Worm (Caenorhabditis elegans) whole organism, young adult: ENCODE results near the gene R04F11.2.

Source experiments
- B0035.1 ChIP-seq: sonication (generic microtip); optimal IDR thresholded peaks from 2 replicates; lab custom pipeline; 2016; ENCODE audit warnings: missing genetic modification characterization, mild to moderate bottlenecking, missing compliant biosample characterization, missing genotype, missing genetic modification reagents
- B0261.1 ChIP-seq: sonication (generic microtip); optimal IDR thresholded peaks from 2 replicates; lab custom pipeline; 2016; ENCODE audit warnings: mild to moderate bottlenecking, missing genetic modification characterization, moderate library complexity, missing compliant biosample characterization
- B0336.3 ChIP-seq: fragments of 200-800 bp; sonication (Bioruptor generic); IDR thresholded peaks from 2 replicates; pipeline ENCODE4 v1.3.6; 2022; ENCODE audit warnings: missing genetic modification characterization, missing compliant biosample characterization
- C17E4.6 ChIP-seq: fragments of 200-800 bp; sonication (Bioruptor generic); IDR thresholded peaks from 2 replicates; pipeline ENCODE4 v1.3.6; 2022; ENCODE audit warnings: missing genetic modification reagents, missing genetic modification characterization, missing compliant biosample characterization
- D2030.7 ChIP-seq: fragments of 200-800 bp; sonication (Bioruptor generic); IDR thresholded peaks from 2 replicates; pipeline ENCODE4 v1.3.6; 2022; ENCODE audit warnings: missing genetic modification reagents, missing genetic modification characterization, missing compliant biosample characterization
- F22D6.2 ChIP-seq: sonication (generic microtip); optimal IDR thresholded peaks from 2 replicates; lab custom pipeline; 2016; ENCODE audit warnings: mild to moderate bottlenecking, missing genetic modification characterization, missing compliant biosample characterization
- F33H1.4 ChIP-seq: fragments of 200-800 bp; sonication (Bioruptor generic); IDR thresholded peaks from 2 replicates; pipeline ENCODE4 v1.3.6; 2022; ENCODE audit warnings: missing genetic modification reagents, missing genetic modification characterization, missing compliant biosample characterization
- F37B4.10 ChIP-seq: fragments of 200-800 bp; sonication (Bioruptor generic); IDR thresholded peaks from 2 replicates; pipeline ENCODE4 v1.3.6; 2022; ENCODE audit warnings: missing genetic modification characterization, missing compliant biosample characterization
- F55B11.4 ChIP-seq: sonication (generic microtip); optimal IDR thresholded peaks from 2 replicates; lab custom pipeline; 2016; ENCODE audit warnings: missing compliant biosample characterization, missing genetic modification characterization, borderline replicate concordance; ENCODE audit not compliant: insufficient read depth
- K11D2.4 ChIP-seq: fragments of 200-800 bp; sonication (Bioruptor generic); IDR thresholded peaks from 2 replicates; pipeline ENCODE4 v1.3.6; 2022; ENCODE audit warnings: missing genetic modification reagents, missing genetic modification characterization, missing compliant biosample characterization
- T26A5.8 ChIP-seq: sonication (generic microtip); optimal IDR thresholded peaks from 2 replicates; lab custom pipeline; 2016; ENCODE audit warnings: missing genetic modification characterization, missing compliant biosample characterization
- Y56A3A.18 ChIP-seq: fragments of 200-800 bp; sonication (Bioruptor generic); IDR thresholded peaks from 2 replicates; pipeline ENCODE4 v1.3.6; 2022; ENCODE audit warnings: missing genetic modification reagents, missing genetic modification characterization, missing compliant biosample characterization
- ZK185.1 ChIP-seq: sonication (generic microtip); optimal IDR thresholded peaks from 2 replicates; lab custom pipeline; 2016; ENCODE audit warnings: mild to moderate bottlenecking, missing genetic modification characterization, missing compliant biosample characterization; ENCODE audit not compliant: poor library complexity, severe bottlenecking
- aptf-2 ChIP-seq: fragments of 200-800 bp; sonication (Bioruptor generic); conservative IDR thresholded peaks from 2 replicates; pipeline ENCODE4 v1.3.6; 2022; ENCODE audit warnings: missing genetic modification reagents, missing genetic modification characterization, missing compliant biosample characterization
- athp-1 ChIP-seq: sonication (generic microtip); optimal IDR thresholded peaks from 2 replicates; lab custom pipeline; 2017; ENCODE audit warnings: mild to moderate bottlenecking, missing genetic modification characterization, missing compliant biosample characterization
- attf-3 ChIP-seq: fragments of 200-800 bp; sonication (Bioruptor generic); conservative IDR thresholded peaks from 2 replicates; pipeline ENCODE4 v1.3.6; 2022; ENCODE audit warnings: missing genetic modification reagents, missing genetic modification characterization, missing compliant biosample characterization
- bed-2 ChIP-seq: fragments of 200-800 bp; sonication (Bioruptor generic); IDR thresholded peaks from 2 replicates; pipeline ENCODE4 v1.3.6; 2022; ENCODE audit warnings: missing genetic modification reagents, missing genetic modification characterization, missing compliant biosample characterization
- cebp-1 ChIP-seq, 2 experiments: fragments of 200-800 bp in 1 of 2; sonication (Bioruptor generic) in 1 of 2; sonication (generic microtip) in 1 of 2; IDR thresholded peaks in 1 of 2; optimal IDR thresholded peaks in 1 of 2; 2 replicates each; pipeline versions ENCODE4 v1.3.6 to Lab custom; 2017 to 2022; ENCODE audit warnings: missing compliant biosample characterization in 2 of 2, missing genetic modification characterization in 2 of 2, mild to moderate bottlenecking in 1 of 2, missing genetic modification reagents in 1 of 2, moderate library complexity in 1 of 2
- ceh-100 ChIP-seq: fragments of 200-800 bp; sonication (Bioruptor generic); IDR thresholded peaks from 2 replicates; pipeline ENCODE4 v1.3.6; 2022; ENCODE audit warnings: missing genetic modification reagents, missing genetic modification characterization, missing compliant biosample characterization
- ceh-27 ChIP-seq: fragments of 200-800 bp; sonication (Bioruptor generic); optimal IDR thresholded peaks from 2 replicates; lab custom pipeline; 2018; ENCODE audit warnings: mild to moderate bottlenecking, missing genetic modification characterization, moderate library complexity, missing compliant biosample characterization
- ceh-58 ChIP-seq: fragments of 200-800 bp; sonication (Bioruptor generic); IDR thresholded peaks from 2 replicates; pipeline ENCODE4 v1.3.6; 2022; ENCODE audit warnings: missing genetic modification characterization, missing compliant biosample characterization
- ceh-91 ChIP-seq: fragments of 200-800 bp; sonication (Bioruptor generic); IDR thresholded peaks from 2 replicates; pipeline ENCODE4 v1.3.6; 2022; ENCODE audit warnings: missing genetic modification reagents, missing genetic modification characterization, missing compliant biosample characterization
- die-1 ChIP-seq: sonication (generic microtip); optimal IDR thresholded peaks from 2 replicates; lab custom pipeline; 2016; ENCODE audit warnings: missing genotype, mild to moderate bottlenecking, missing genetic modification characterization, missing compliant biosample characterization
- egl-18 ChIP-seq: fragments of 200-800 bp; sonication (Bioruptor generic); IDR thresholded peaks from 2 replicates; pipeline ENCODE4 v1.3.6; 2022; ENCODE audit warnings: missing genetic modification reagents, missing genetic modification characterization, missing compliant biosample characterization
- ekl-4 ChIP-seq: fragments of 200-800 bp; sonication (Bioruptor generic); IDR thresholded peaks from 2 replicates; pipeline ENCODE4 v1.3.6; 2022; ENCODE audit warnings: missing genetic modification reagents, missing genetic modification characterization, missing compliant biosample characterization
- ets-4 ChIP-seq: fragments of 200-800 bp; sonication (Bioruptor generic); optimal IDR thresholded peaks from 2 replicates; lab custom pipeline; 2018; ENCODE audit warnings: mild to moderate bottlenecking, missing genetic modification characterization, missing compliant biosample characterization
- him-1 ChIP-seq: sonication (generic microtip); optimal IDR thresholded peaks from 2 replicates; lab custom pipeline; 2016; ENCODE audit warnings: missing genotype, missing genetic modification reagents, missing genetic modification characterization, missing compliant biosample characterization
- hlh-12 ChIP-seq: sonication (generic microtip); optimal IDR thresholded peaks from 2 replicates; lab custom pipeline; 2016; ENCODE audit warnings: missing genetic modification characterization, missing compliant biosample characterization
- hlh-26 ChIP-seq: fragments of 200-800 bp; sonication (Bioruptor generic); conservative IDR thresholded peaks from 2 replicates; pipeline ENCODE4 v1.3.6; 2022; ENCODE audit warnings: missing genetic modification reagents, missing genetic modification characterization, missing compliant biosample characterization
- let-607 ChIP-seq, 2 experiments: fragments of 200-800 bp in 1 of 2; sonication (Bioruptor generic) in 1 of 2; sonication (generic microtip) in 1 of 2; optimal IDR thresholded peaks; 2 replicates each; lab custom pipeline; 2016 to 2018; ENCODE audit warnings: mild to moderate bottlenecking in 2 of 2, missing compliant biosample characterization in 2 of 2, missing genetic modification characterization in 2 of 2, moderate library complexity in 2 of 2, missing genotype in 1 of 2
- lin-40 ChIP-seq: sonication (generic microtip); optimal IDR thresholded peaks from 2 replicates; lab custom pipeline; 2016; ENCODE audit warnings: missing genetic modification characterization, mild to moderate bottlenecking, missing compliant biosample characterization, missing genotype, missing genetic modification reagents
- lin-54 ChIP-seq: fragments of 200-800 bp; sonication (Bioruptor generic); optimal IDR thresholded peaks from 2 replicates; lab custom pipeline; 2018; ENCODE audit warnings: mild to moderate bottlenecking, missing genetic modification characterization, missing compliant biosample characterization
- lsy-27 ChIP-seq: sonication (generic microtip); optimal IDR thresholded peaks from 2 replicates; lab custom pipeline; 2017; ENCODE audit warnings: missing genetic modification characterization, mild to moderate bottlenecking, missing compliant biosample characterization, antibody characterized with exemption, missing genotype, borderline replicate concordance; ENCODE audit not compliant: insufficient read depth
- madf-3 ChIP-seq: fragments of 200-800 bp; sonication (Bioruptor generic); IDR thresholded peaks from 2 replicates; pipeline ENCODE4 v1.3.6; 2022; ENCODE audit warnings: missing genetic modification reagents, missing genetic modification characterization, missing compliant biosample characterization
- mcd-1 ChIP-seq: fragments of 200-800 bp; sonication (Bioruptor generic); IDR thresholded peaks from 2 replicates; pipeline ENCODE4 v1.3.6; 2022; ENCODE audit warnings: missing genetic modification reagents, missing genetic modification characterization, missing compliant biosample characterization
- nfyb-1 ChIP-seq: fragments of 200-800 bp; sonication (Bioruptor generic); IDR thresholded peaks from 2 replicates; pipeline ENCODE4 v1.3.6; 2022; ENCODE audit warnings: missing genetic modification reagents, missing genetic modification characterization, missing compliant biosample characterization
- nhr-80 ChIP-seq: sonication (generic microtip); optimal IDR thresholded peaks from 2 replicates; lab custom pipeline; 2016; ENCODE audit warnings: missing genetic modification characterization, missing compliant biosample characterization
- pha-4 ChIP-seq: fragments of 150-350 bp; sonication (generic microtip); optimal IDR thresholded peaks from 2 replicates; lab custom pipeline; 2014; ENCODE audit warnings: missing biosample characterization, missing genetic modification reagents, missing genetic modification characterization
- rcor-1 ChIP-seq: fragments of 200-800 bp; sonication (Bioruptor generic); IDR thresholded peaks from 2 replicates; pipeline ENCODE4 v1.3.6; 2022; ENCODE audit warnings: missing genetic modification reagents, missing genetic modification characterization, missing compliant biosample characterization
- repo-1 ChIP-seq: sonication (generic microtip); optimal IDR thresholded peaks from 2 replicates; lab custom pipeline; 2017; ENCODE audit warnings: mild to moderate bottlenecking, missing genetic modification characterization, missing compliant biosample characterization
- rpc-1 ChIP-seq, 2 experiments: fragments of 150-350 bp in 1 of 2; sonication (generic microtip) in 1 of 2; optimal IDR thresholded peaks; 2 replicates each; lab custom pipeline; 2014 to 2018; ENCODE audit warnings: missing biosample characterization in 1 of 2, missing genetic modification characterization in 1 of 2, missing genetic modification reagents in 1 of 2, missing genotype in 1 of 2
- snpc-4 ChIP-seq, 5 experiments: fragments of 150-350 bp in 1 of 5; sonication (generic microtip) in 4 of 5; optimal IDR thresholded peaks; 2 replicates each; lab custom pipeline; 2014 to 2018; ENCODE audit warnings: missing genetic modification characterization in 5 of 5, missing biosample characterization in 3 of 5, antibody characterized with exemption in 2 of 5, mild to moderate bottlenecking in 2 of 5, missing compliant biosample characterization in 2 of 5, missing genotype in 2 of 5, moderate library complexity in 2 of 5, missing genetic modification reagents in 1 of 5
- somi-1 ChIP-seq: fragments of 200-800 bp; sonication (Bioruptor generic); optimal IDR thresholded peaks from 2 replicates; lab custom pipeline; 2018; ENCODE audit warnings: mild to moderate bottlenecking, missing genetic modification characterization, missing compliant biosample characterization
- unc-130 ChIP-seq: sonication (generic microtip); optimal IDR thresholded peaks from 2 replicates; lab custom pipeline; 2016; ENCODE audit warnings: missing genetic modification reagents, missing genetic modification characterization, missing compliant biosample characterization
- xnd-1 ChIP-seq: sonication (generic microtip); optimal IDR thresholded peaks from 2 replicates; lab custom pipeline; 2016; ENCODE audit warnings: missing genotype, missing genetic modification reagents, missing genetic modification characterization, missing compliant biosample characterization

The R04F11.2 gene

ce11 chrV:12343419-12343969, 25.3 kb downstream of the R04F11.2 start, which contains the start of gene tomm-20 (continued):
- TF ChIP-seq him-1 (tag; lab: Kevin White, UChicago), result peak; percentile 53
- no peak for TF ChIP-seq ceh-58 (GFP tag; lab: Robert Waterston, UW)
- peak; percentile 98 for TF ChIP-seq lin-54 (GFP tag; lab: Kevin White, UChicago)
- peak in 1 of 2 experiments; percentile 76 for TF ChIP-seq let-607 (tag; optimal IDR thresholded peaks at IDR 0.05; lab: Kevin White, UChicago)
- peak; percentile 37 for TF ChIP-seq pha-4 (tag; lab: Kevin White, UChicago)
- TF ChIP-seq ceh-27, result peak; percentile 71
- no peak for TF ChIP-seq F55B11.4
- peak; percentile 52 for TF ChIP-seq die-1 (tag; lab: Kevin White, UChicago)
- peak; percentile 92 for TF ChIP-seq ZK185.1 (tag; lab: Kevin White, UChicago)
- no peak for TF ChIP-seq hlh-26 (GFP tag; lab: Robert Waterston, UW)
- peak; percentile 73 for TF ChIP-seq F33H1.4 (GFP tag; lab: Robert Waterston, UW)
- TF ChIP-seq unc-130 (GFP tag; lab: Kevin White, UChicago), result peak; percentile 69
- peak; percentile 31 for TF ChIP-seq B0261.1 (tag; lab: Kevin White, UChicago)
- peak; percentile 87 for TF ChIP-seq attf-3 (GFP tag; lab: Robert Waterston, UW)
- peak; percentile 90 for TF ChIP-seq K11D2.4 (GFP tag; lab: Robert Waterston, UW)
- TF ChIP-seq C17E4.6 (GFP tag; lab: Robert Waterston, UW), result 0 out of 2 replicates have a peak, but pooled peaks have one; percentile 43
- TF ChIP-seq egl-18 (GFP tag; lab: Robert Waterston, UW), result 0 out of 2 replicates have a peak, but pooled peaks have one; percentile 66
- TF ChIP-seq snpc-4 (GFP tag; optimal IDR thresholded peaks at IDR 0.05; lab: Kevin White, UChicago), result peak; percentile 47
- TF ChIP-seq snpc-4 (tag; optimal IDR thresholded peaks at IDR 0.05; lab: Kevin White, UChicago), result peak; percentile 77 to 85 (median 78)
- TF ChIP-seq aptf-2 (GFP tag; lab: Robert Waterston, UW), result no peak
- TF ChIP-seq nhr-80 (tag; lab: Kevin White, UChicago), result peak; percentile 58
- no peak for TF ChIP-seq lsy-27
- no peak for TF ChIP-seq cebp-1 (GFP tag; IDR thresholded peaks at IDR 0.05; lab: Robert Waterston, UW)
- TF ChIP-seq cebp-1 (tag; optimal IDR thresholded peaks at IDR 0.05; lab: Kevin White, UChicago), result peak; percentile 85
- TF ChIP-seq ceh-91 (GFP tag; lab: Robert Waterston, UW), result peak; percentile 10; the same call in 1 of the 2 replicates
- no peak for TF ChIP-seq ets-4 (GFP tag; lab: Kevin White, UChicago)
- peak; percentile 39 for TF ChIP-seq B0035.1
- TF ChIP-seq B0336.3 (GFP tag; lab: Robert Waterston, UW), result peak; percentile 78
- peak; percentile 65 for TF ChIP-seq F22D6.2
- peak; percentile 84 for TF ChIP-seq Y56A3A.18 (GFP tag; lab: Robert Waterston, UW)
- peak; percentile 83 for TF ChIP-seq repo-1 (tag; lab: Kevin White, UChicago)
- peak; percentile 81 for TF ChIP-seq ceh-100 (GFP tag; lab: Robert Waterston, UW)
- no peak for TF ChIP-seq T26A5.8
- peak; percentile 94 for TF ChIP-seq nfyb-1 (GFP tag; lab: Robert Waterston, UW)
- peak; percentile 47 for TF ChIP-seq somi-1 (GFP tag; lab: Kevin White, UChicago)
- peak; percentile 23 for TF ChIP-seq athp-1 (tag; lab: Kevin White, UChicago)
- TF ChIP-seq hlh-12 (tag; lab: Kevin White, UChicago), result no peak
- peak; percentile 87 for TF ChIP-seq madf-3 (GFP tag; lab: Robert Waterston, UW)
- peak; percentile 94 for TF ChIP-seq ekl-4 (GFP tag; lab: Robert Waterston, UW)
- TF ChIP-seq D2030.7 (GFP tag; lab: Robert Waterston, UW), result peak; percentile 62
- TF ChIP-seq F37B4.10 (GFP tag; lab: Robert Waterston, UW), result no peak
- TF ChIP-seq mcd-1 (GFP tag; lab: Robert Waterston, UW), result peak; percentile 90
- peak; percentile 93 for TF ChIP-seq lin-40 (tag; lab: Kevin White, UChicago)
- peak; percentile 90 for TF ChIP-seq rcor-1 (GFP tag; lab: Robert Waterston, UW)
- peak; percentile 54 for TF ChIP-seq xnd-1
- no peak for TF ChIP-seq bed-2 (GFP tag; lab: Robert Waterston, UW)
- TF ChIP-seq rpc-1 (optimal IDR thresholded peaks at IDR 0.05; lab: Kevin White, UChicago), result no peak
- TF ChIP-seq rpc-1 (tag; optimal IDR thresholded peaks at IDR 0.05; lab: Kevin White, UChicago), result no peak
